Fruit fly (Drosophila melanogaster) whole organism, embryonic: ENCODE data around the gene Ripalpha.

Experiments
- Abd-B ChIP-seq: fragments of 200-800 bp; sonication (Bioruptor generic); optimal IDR thresholded peaks from 2 replicates; lab custom pipeline; 2018; ENCODE audit warnings: missing biosample characterization, mild to moderate bottlenecking, missing genetic modification characterization, moderate library complexity
- Aef1 ChIP-seq: fragments of 200-800 bp; sonication (Bioruptor generic); IDR thresholded peaks from 3 replicates; pipeline ENCODE4 v1.3.6; 2022; ENCODE audit warnings: missing biosample characterization, missing genetic modification characterization
- Bgb ChIP-seq: fragments of 200-800 bp; sonication (Bioruptor generic); IDR thresholded peaks from 2 replicates; pipeline ENCODE4 v1.3.6; 2022; ENCODE audit warnings: missing biosample characterization, missing genetic modification characterization; ENCODE audit not compliant: partially characterized antibody
- CG10462 ChIP-seq: fragments of 200-800 bp; sonication (Bioruptor generic); optimal IDR thresholded peaks from 2 replicates; lab custom pipeline; 2016; ENCODE audit warnings: missing biosample characterization, missing genetic modification characterization
- CG11247 ChIP-seq: fragments of 200-800 bp; sonication (Bioruptor generic); IDR thresholded peaks from 2 replicates; pipeline ENCODE4 v1.3.6; 2022; ENCODE audit warnings: missing biosample characterization, missing genetic modification characterization
- CG12155 ChIP-seq: fragments of 200-800 bp; sonication (Bioruptor generic); optimal IDR thresholded peaks from 3 replicates; lab custom pipeline; 2016; ENCODE audit warnings: missing biosample characterization, missing genetic modification characterization
- CG12219 ChIP-seq: fragments of 200-800 bp; sonication (Bioruptor generic); optimal IDR thresholded peaks from 3 replicates; lab custom pipeline; 2018; ENCODE audit warnings: missing biosample characterization, mild to moderate bottlenecking, missing genetic modification characterization
- CG13424 ChIP-seq: fragments of 200-800 bp; sonication (Bioruptor generic); optimal IDR thresholded peaks from 2 replicates; lab custom pipeline; 2019; ENCODE audit warnings: missing biosample characterization, mild to moderate bottlenecking, missing genetic modification characterization, moderate library complexity
- CG13775 ChIP-seq: fragments of 200-800 bp; sonication (Bioruptor generic); optimal IDR thresholded peaks from 3 replicates; lab custom pipeline; 2017; ENCODE audit warnings: missing biosample characterization, mild to moderate bottlenecking, missing genetic modification characterization
- CG13894 ChIP-seq: fragments of 200-800 bp; sonication (Bioruptor generic); optimal IDR thresholded peaks from 3 replicates; lab custom pipeline; 2018; ENCODE audit warnings: missing biosample characterization, mild to moderate bottlenecking, missing genetic modification characterization, moderate library complexity
- CG14860 ChIP-seq: fragments of 200-800 bp; sonication (Bioruptor generic); IDR thresholded peaks from 3 replicates; pipeline ENCODE4 v1.3.6; 2022; ENCODE audit warnings: missing biosample characterization, missing genetic modification characterization; ENCODE audit not compliant: partially characterized antibody
- CG15514 ChIP-seq: fragments of 200-800 bp; sonication (Bioruptor generic); optimal IDR thresholded peaks from 3 replicates; lab custom pipeline; 2017; ENCODE audit warnings: missing biosample characterization, missing genetic modification characterization, mild to moderate bottlenecking, moderate library complexity, missing genetic modification reagents
- CG16815 ChIP-seq: fragments of 200-800 bp; sonication (Bioruptor generic); optimal IDR thresholded peaks from 3 replicates; lab custom pipeline; 2017; ENCODE audit warnings: missing biosample characterization, mild to moderate bottlenecking, missing genetic modification characterization
- CG17328 ChIP-seq: fragments of 200-800 bp; sonication (Bioruptor generic); IDR thresholded peaks from 2 replicates; pipeline ENCODE4 v1.3.6; 2022; ENCODE audit warnings: missing biosample characterization, missing genetic modification characterization
- CG17612 ChIP-seq: fragments of 200-800 bp; sonication (Bioruptor generic); IDR thresholded peaks from 2 replicates; pipeline ENCODE4 v1.3.6; 2022; ENCODE audit warnings: missing biosample characterization, missing genetic modification characterization
- CG18764 ChIP-seq: fragments of 200-800 bp; sonication (Bioruptor generic); optimal IDR thresholded peaks from 3 replicates; lab custom pipeline; 2016; ENCODE audit warnings: missing biosample characterization, missing genetic modification characterization
- CG30431 ChIP-seq: fragments of 200-800 bp; sonication (Bioruptor generic); optimal IDR thresholded peaks from 2 replicates; lab custom pipeline; 2017; ENCODE audit warnings: missing biosample characterization, missing genetic modification characterization
- CG31365 ChIP-seq: fragments of 200-800 bp; sonication (Bioruptor generic); optimal IDR thresholded peaks from 2 replicates; lab custom pipeline; 2018; ENCODE audit warnings: missing biosample characterization, mild to moderate bottlenecking, missing genetic modification characterization
- CG33557 ChIP-seq: fragments of 200-800 bp; sonication (Bioruptor generic); optimal IDR thresholded peaks from 2 replicates; lab custom pipeline; 2019; ENCODE audit warnings: missing biosample characterization, mild to moderate bottlenecking, missing genetic modification characterization, moderate library complexity
- CG3838 ChIP-seq: fragments of 200-800 bp; sonication (Bioruptor generic); optimal IDR thresholded peaks from 3 replicates; lab custom pipeline; 2016; ENCODE audit warnings: missing biosample characterization, missing genetic modification characterization
- CG3847 ChIP-seq: fragments of 200-800 bp; sonication (Bioruptor generic); IDR thresholded peaks from 2 replicates; pipeline ENCODE4 v1.3.6; 2022; ENCODE audit warnings: missing biosample characterization, missing genetic modification characterization
- CG4820 ChIP-seq: fragments of 200-800 bp; sonication (Bioruptor generic); optimal IDR thresholded peaks from 3 replicates; lab custom pipeline; 2016; ENCODE audit warnings: missing biosample characterization, missing genetic modification characterization
- CG5245 ChIP-seq: fragments of 200-800 bp; sonication (Bioruptor generic); optimal IDR thresholded peaks from 3 replicates; lab custom pipeline; 2016; ENCODE audit warnings: missing biosample characterization, missing genetic modification characterization
- CG6854 ChIP-seq: fragments of 200-800 bp; sonication (Bioruptor generic); optimal IDR thresholded peaks from 3 replicates; lab custom pipeline; 2017; ENCODE audit warnings: missing biosample characterization, mild to moderate bottlenecking, missing genetic modification characterization
- CG7271 ChIP-seq: fragments of 200-800 bp; sonication (Bioruptor generic); optimal IDR thresholded peaks from 2 replicates; lab custom pipeline; 2018; ENCODE audit warnings: missing biosample characterization, mild to moderate bottlenecking, missing genetic modification characterization, moderate library complexity
- CG7987 ChIP-seq: fragments of 200-800 bp; sonication (Bioruptor generic); optimal IDR thresholded peaks from 2 replicates; lab custom pipeline; 2018; ENCODE audit warnings: missing biosample characterization, mild to moderate bottlenecking, missing genetic modification characterization, moderate library complexity
- CG8765 ChIP-seq: fragments of 200-800 bp; sonication (Bioruptor generic); IDR thresholded peaks from 2 replicates; pipeline ENCODE4 v1.3.6; 2022; ENCODE audit warnings: missing biosample characterization, missing genetic modification characterization
- CG9215 ChIP-seq: fragments of 200-800 bp; sonication (Bioruptor generic); IDR thresholded peaks from 2 replicates; pipeline ENCODE4 v1.3.6; 2022; ENCODE audit warnings: missing biosample characterization, missing genetic modification characterization
- CG9817 ChIP-seq: fragments of 200-800 bp; sonication (Bioruptor generic); optimal IDR thresholded peaks from 2 replicates; lab custom pipeline; 2018; ENCODE audit warnings: missing biosample characterization, mild to moderate bottlenecking, missing genetic modification characterization, moderate library complexity
- HLH4C ChIP-seq: fragments of 200-800 bp; sonication (Bioruptor generic); IDR thresholded peaks from 3 replicates; pipeline ENCODE4 v1.3.6; 2022; ENCODE audit warnings: missing biosample characterization, missing genetic modification characterization; ENCODE audit not compliant: partially characterized antibody
- Hey ChIP-seq: fragments of 200-800 bp; sonication (Bioruptor generic); optimal IDR thresholded peaks from 3 replicates; lab custom pipeline; 2018; ENCODE audit warnings: missing biosample characterization, mild to moderate bottlenecking, missing genetic modification characterization
- Lhr ChIP-seq: fragments of 200-800 bp; sonication (Bioruptor generic); optimal IDR thresholded peaks from 3 replicates; lab custom pipeline; 2017; ENCODE audit warnings: mild to moderate bottlenecking, missing biosample characterization, missing genetic modification reagents, missing genetic modification characterization
- Mad ChIP-seq: fragments of 200-800 bp; sonication (Bioruptor generic); optimal IDR thresholded peaks from 2 replicates; lab custom pipeline; 2016; ENCODE audit warnings: missing biosample characterization, missing genetic modification characterization
- Meics ChIP-seq: fragments of 200-800 bp; sonication (Bioruptor generic); optimal IDR thresholded peaks from 2 replicates; lab custom pipeline; 2017; ENCODE audit warnings: missing biosample characterization, mild to moderate bottlenecking, missing genetic modification characterization
- Mes4 ChIP-seq: fragments of 200-800 bp; sonication (Bioruptor generic); optimal IDR thresholded peaks from 2 replicates; lab custom pipeline; 2016; ENCODE audit warnings: missing biosample characterization, missing genetic modification characterization
- Neu2 ChIP-seq: fragments of 200-800 bp; sonication (Bioruptor generic); optimal IDR thresholded peaks from 3 replicates; lab custom pipeline; 2016; ENCODE audit warnings: missing biosample characterization, missing genetic modification characterization, borderline replicate concordance
- Spps ChIP-seq: fragments of 200-800 bp; sonication (Bioruptor generic); optimal IDR thresholded peaks from 2 replicates; lab custom pipeline; 2018; ENCODE audit warnings: missing biosample characterization, mild to moderate bottlenecking, missing genetic modification characterization
- bcd ChIP-seq: fragments of 200-800 bp; sonication (Bioruptor generic); optimal IDR thresholded peaks from 2 replicates; lab custom pipeline; 2017; ENCODE audit warnings: missing biosample characterization, mild to moderate bottlenecking, missing genetic modification characterization
- ci ChIP-seq: fragments of 200-800 bp; sonication (Bioruptor generic); IDR thresholded peaks from 3 replicates; pipeline ENCODE4 v1.3.6; 2022; ENCODE audit warnings: missing biosample characterization, missing genetic modification characterization
- dati ChIP-seq: fragments of 200-800 bp; sonication (Bioruptor generic); IDR thresholded peaks from 2 replicates; pipeline ENCODE4 v1.3.6; 2022; ENCODE audit warnings: missing biosample characterization, missing genetic modification characterization
- ewg ChIP-seq: fragments of 200-800 bp; sonication (Bioruptor generic); optimal IDR thresholded peaks from 3 replicates; lab custom pipeline; 2017; ENCODE audit warnings: mild to moderate bottlenecking, missing biosample characterization, missing genetic modification reagents, missing genetic modification characterization
- hb ChIP-seq: fragments of 200-800 bp; sonication (Bioruptor generic); IDR thresholded peaks from 3 replicates; pipeline ENCODE4 v1.3.6; 2022; ENCODE audit warnings: missing biosample characterization, missing genetic modification characterization; ENCODE audit not compliant: partially characterized antibody
- hth ChIP-seq: fragments of >200 bp; optimal IDR thresholded peaks from 2 replicates; lab custom pipeline; 2017; ENCODE audit warnings: inconsistent platforms
- mam ChIP-seq: fragments of 200-800 bp; sonication (Bioruptor generic); optimal IDR thresholded peaks from 3 replicates; lab custom pipeline; 2016; ENCODE audit warnings: missing biosample characterization, missing genetic modification characterization
- nau ChIP-seq: fragments of 200-800 bp; sonication (Bioruptor generic); optimal IDR thresholded peaks from 3 replicates; lab custom pipeline; 2017; ENCODE audit warnings: missing biosample characterization, mild to moderate bottlenecking, missing genetic modification characterization, missing genetic modification reagents
- nerfin-1 ChIP-seq: fragments of 200-800 bp; sonication (Bioruptor generic); optimal IDR thresholded peaks from 3 replicates; lab custom pipeline; 2019; ENCODE audit warnings: missing biosample characterization, mild to moderate bottlenecking, missing genetic modification characterization, moderate library complexity
- onecut ChIP-seq: fragments of 200-800 bp; sonication (Bioruptor generic); IDR thresholded peaks from 2 replicates; pipeline ENCODE4 v1.3.6; 2022; ENCODE audit warnings: missing biosample characterization, missing genetic modification characterization
- row ChIP-seq: fragments of 200-800 bp; sonication (Bioruptor generic); IDR thresholded peaks from 3 replicates; pipeline ENCODE4 v1.3.6; 2022; ENCODE audit warnings: missing biosample characterization, missing genetic modification characterization
- run ChIP-seq: fragments of 200-800 bp; sonication (Bioruptor generic); optimal IDR thresholded peaks from 3 replicates; lab custom pipeline; 2018; ENCODE audit warnings: missing biosample characterization, mild to moderate bottlenecking, missing genetic modification characterization
- schlank ChIP-seq: fragments of 200-800 bp; sonication (Bioruptor generic); optimal IDR thresholded peaks from 2 replicates; lab custom pipeline; 2018; ENCODE audit warnings: missing biosample characterization, mild to moderate bottlenecking, missing genetic modification characterization
- sens ChIP-seq: fragments of 200-800 bp; sonication (Bioruptor generic); peaks from one replicate; lab custom pipeline; 2016; ENCODE audit warnings: missing biosample characterization, missing genetic modification characterization
- sug ChIP-seq: fragments of 200-800 bp; optimal IDR thresholded peaks from 2 replicates; lab custom pipeline; 2019; ENCODE audit warnings: missing biosample characterization, mild to moderate bottlenecking, missing genetic modification characterization, moderate library complexity

Gene Ripalpha

DNA sequence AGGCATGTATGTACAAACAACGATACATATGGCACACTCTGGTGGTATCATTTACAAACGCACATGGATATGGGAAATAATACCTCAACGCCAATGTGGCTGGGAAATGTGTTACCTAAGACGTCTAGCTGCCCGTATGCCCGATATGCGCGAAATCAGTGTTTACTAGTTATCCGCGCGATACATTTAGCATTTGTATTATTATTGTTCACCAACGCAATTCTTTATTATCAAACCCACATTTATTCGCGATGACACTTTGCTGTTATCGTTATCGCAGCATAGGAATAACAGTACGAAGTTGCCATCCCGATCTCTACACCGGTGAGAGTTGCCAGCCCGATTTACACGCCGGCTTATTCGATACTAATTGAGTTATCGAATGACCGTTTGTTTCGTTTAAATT, 46.0 kb upstream of the Ripalpha start, which contains the start of gene chico (continued):
- TF ChIP-seq CG9215 (GFP tag; lab: Robert Waterston, UW) (no peak), CG12155 (GFP tag; lab: Kevin White, UChicago) (no peak), Abd-B (GFP tag; lab: Kevin White, UChicago) (no peak), mam (GFP tag; lab: Kevin White, UChicago) (no peak), CG7271 (tag; lab: Kevin White, UChicago) (no peak), CG17612 (no peak), sens (GFP tag; lab: Kevin White, UChicago) (no peak), hb (GFP tag; lab: Robert Waterston, UW) (no peak), CG30431 (no peak), run (tag; lab: Kevin White, UChicago) (no peak), Spps (peak; percentile 0), CG16815 (GFP tag; lab: Kevin White, UChicago) (no peak), HLH4C (peak; percentile 80), Mes4 (GFP tag; lab: Kevin White, UChicago) (no peak), CG15514 (no peak), Bgb (peak; percentile 77), ewg (no peak), nerfin-1 (peak; percentile 93), Aef1 (GFP tag; lab: Robert Waterston, UW) (no peak), CG33557 (GFP tag; lab: Kevin White, UChicago) (no peak), bcd (GFP tag; lab: Kevin White, UChicago) (no peak), CG17328 (no peak), CG13894 (tag; lab: Kevin White, UChicago) (no peak), CG11247 (no peak), hth (lab: Kevin White, UChicago) (no peak), Lhr (GFP tag; lab: Kevin White, UChicago) (peak; percentile 64), Neu2 (GFP tag; lab: Kevin White, UChicago) (no peak), CG31365 (tag; lab: Kevin White, UChicago) (no peak), CG3847 (no peak; the same call in 1 of the 2 replicates), CG5245 (no peak), schlank (tag; lab: Kevin White, UChicago) (no peak), CG3838 (GFP tag; lab: Kevin White, UChicago) (no peak), onecut (no peak), Meics (GFP tag; lab: Kevin White, UChicago) (no peak), sug (tag; lab: Kevin White, UChicago) (peak; percentile 50), CG13775 (GFP tag; lab: Kevin White, UChicago) (no peak), CG4820 (GFP tag; lab: Kevin White, UChicago) (no peak), CG13424 (tag; lab: Kevin White, UChicago) (no peak), Hey (no peak), CG7987 (GFP tag; lab: Kevin White, UChicago) (peak; percentile 29), dati (GFP tag; lab: Robert Waterston, UW) (no peak), CG6854 (GFP tag; lab: Kevin White, UChicago) (no peak), row (GFP tag; lab: Robert Waterston, UW) (peak; percentile 49; the same call in 1 of the 3 replicates), CG14860 (GFP tag; lab: Robert Waterston, UW) (peak; percentile 68), CG10462 (GFP tag; lab: Kevin White, UChicago) (no peak), nau (GFP tag; lab: Kevin White, UChicago) (no peak), CG18764 (no peak), Mad (GFP tag; lab: Kevin White, UChicago) (no peak), CG9817 (tag; lab: Kevin White, UChicago) (no peak), CG12219 (no peak), CG8765 (no peak), ci (GFP tag; lab: Robert Waterston, UW) (no peak)
